Fruit fly (Drosophila melanogaster) whole organism, embryonic: ENCODE measurements around the gene nAChRalpha6.

Experiments used
- C15 ChIP-seq: fragments of 200-800 bp; sonication (Bioruptor generic); IDR thresholded peaks from 3 replicates; pipeline ENCODE4 v1.3.6; 2022; ENCODE audit warnings: missing biosample characterization, missing genetic modification characterization
- CG12299 ChIP-seq: fragments of 200-800 bp; sonication (Bioruptor generic); optimal IDR thresholded peaks from 2 replicates; lab custom pipeline; 2018; ENCODE audit warnings: missing biosample characterization, mild to moderate bottlenecking, missing genetic modification characterization
- CG13624 ChIP-seq: fragments of 200-800 bp; sonication (Bioruptor generic); optimal IDR thresholded peaks from 2 replicates; lab custom pipeline; 2016; ENCODE audit warnings: missing biosample characterization, missing genetic modification characterization
- CG1602 ChIP-seq: fragments of 200-800 bp; sonication (Bioruptor generic); optimal IDR thresholded peaks from 3 replicates; lab custom pipeline; 2016; ENCODE audit warnings: missing biosample characterization, missing genetic modification characterization
- CG17385 ChIP-seq: fragments of 200-800 bp; sonication (Bioruptor generic); optimal IDR thresholded peaks from 3 replicates; lab custom pipeline; 2018; ENCODE audit warnings: missing biosample characterization, mild to moderate bottlenecking, missing genetic modification characterization
- CG18262 ChIP-seq: fragments of 200-800 bp; optimal IDR thresholded peaks from 3 replicates; lab custom pipeline; 2019; ENCODE audit warnings: missing biosample characterization, mild to moderate bottlenecking, missing genetic modification characterization, moderate library complexity
- CG2202 ChIP-seq: fragments of 200-800 bp; sonication (Bioruptor generic); optimal IDR thresholded peaks from 2 replicates; lab custom pipeline; 2018; ENCODE audit warnings: missing biosample characterization, mild to moderate bottlenecking, missing genetic modification characterization
- CG2875 ChIP-seq: fragments of 200-800 bp; sonication (Bioruptor generic); optimal IDR thresholded peaks from 2 replicates; lab custom pipeline; 2017; ENCODE audit warnings: missing biosample characterization, mild to moderate bottlenecking, missing genetic modification characterization, missing genetic modification reagents
- CG3065 ChIP-seq: fragments of 200-800 bp; sonication (Bioruptor generic); optimal IDR thresholded peaks from 2 replicates; lab custom pipeline; 2016; ENCODE audit warnings: missing biosample characterization, missing genetic modification characterization
- CG33213 ChIP-seq: fragments of 200-800 bp; sonication (Bioruptor generic); optimal IDR thresholded peaks from 3 replicates; lab custom pipeline; 2016; ENCODE audit warnings: missing biosample characterization, missing genetic modification characterization
- CG4424 ChIP-seq: fragments of 200-800 bp; sonication (Bioruptor generic); optimal IDR thresholded peaks from 3 replicates; lab custom pipeline; 2016; ENCODE audit warnings: missing biosample characterization, missing genetic modification characterization
- CG4617 ChIP-seq: fragments of 200-800 bp; sonication (Bioruptor generic); optimal IDR thresholded peaks from 3 replicates; lab custom pipeline; 2016; ENCODE audit warnings: missing biosample characterization, missing genetic modification characterization, borderline replicate concordance
- CG4820 ChIP-seq: fragments of 200-800 bp; sonication (Bioruptor generic); optimal IDR thresholded peaks from 3 replicates; lab custom pipeline; 2016; ENCODE audit warnings: missing biosample characterization, missing genetic modification characterization
- CG4854 ChIP-seq: fragments of 200-800 bp; sonication (Bioruptor generic); optimal IDR thresholded peaks from 2 replicates; lab custom pipeline; 2016; ENCODE audit warnings: missing biosample characterization, missing genetic modification characterization, inconsistent platforms
- CG6175 ChIP-seq: fragments of 200-800 bp; sonication (Bioruptor generic); IDR thresholded peaks from 3 replicates; pipeline ENCODE4 v1.3.6; 2022; ENCODE audit warnings: missing biosample characterization, missing genetic modification characterization
- CG6791 ChIP-seq: fragments of 200-800 bp; sonication (Bioruptor generic); IDR thresholded peaks from 3 replicates; pipeline ENCODE4 v1.3.6; 2022; ENCODE audit warnings: missing biosample characterization, missing genetic modification characterization; ENCODE audit not compliant: partially characterized antibody
- CG8359 ChIP-seq: fragments of 200-800 bp; sonication (Bioruptor generic); optimal IDR thresholded peaks from 2 replicates; lab custom pipeline; 2017; ENCODE audit warnings: missing biosample characterization, mild to moderate bottlenecking, missing genetic modification characterization, borderline replicate concordance
- CG9876 ChIP-seq: fragments of 200-800 bp; sonication (Bioruptor generic); optimal IDR thresholded peaks from 2 replicates; lab custom pipeline; 2016; ENCODE audit warnings: missing biosample characterization, missing genetic modification characterization
- CG9932 ChIP-seq: fragments of 200-800 bp; sonication (Bioruptor generic); IDR thresholded peaks from 2 replicates; pipeline ENCODE4 v1.3.6; 2022; ENCODE audit warnings: missing biosample characterization, missing genetic modification characterization
- Dfd ChIP-seq, 2 experiments: fragments of >200 bp; optimal IDR thresholded peaks; 2 replicates each; lab custom pipeline; 2017; ENCODE audit warnings: missing biosample characterization in 2 of 2, missing genetic modification characterization in 2 of 2
- Dll ChIP-seq: fragments of 200-800 bp; sonication (Bioruptor generic); IDR thresholded peaks from 4 replicates; pipeline ENCODE4 v1.3.6; 2022; ENCODE audit warnings: missing biosample characterization, missing genetic modification characterization; ENCODE audit not compliant: partially characterized antibody
- Eip74EF ChIP-seq, 2 experiments: fragments of 200-800 bp in 1 of 2; fragments of >200 bp in 1 of 2; sonication (Bioruptor generic) in 1 of 2; optimal IDR thresholded peaks; 2 replicates each; lab custom pipeline; 2017 to 2019; ENCODE audit warnings: missing biosample characterization in 2 of 2, missing genetic modification characterization in 2 of 2, mild to moderate bottlenecking in 1 of 2, moderate library complexity in 1 of 2
- Ets97D ChIP-seq: fragments of 200-800 bp; sonication (Bioruptor generic); optimal IDR thresholded peaks from 3 replicates; lab custom pipeline; 2016; ENCODE audit warnings: missing biosample characterization, missing genetic modification characterization
- HLHmδ ChIP-seq: fragments of 200-800 bp; sonication (Bioruptor generic); optimal IDR thresholded peaks from 2 replicates; lab custom pipeline; 2018; ENCODE audit warnings: missing biosample characterization, mild to moderate bottlenecking, missing genetic modification characterization, moderate library complexity
- Hr51 ChIP-seq, 2 experiments: fragments of 200-800 bp; sonication (Bioruptor generic); optimal IDR thresholded peaks; 2 replicates in 1 of 2; 3 replicates in 1 of 2; lab custom pipeline; 2016 to 2018; ENCODE audit warnings: missing biosample characterization in 2 of 2, missing genetic modification characterization in 2 of 2, mild to moderate bottlenecking in 1 of 2, moderate library complexity in 1 of 2
- Lpt ChIP-seq: fragments of >200 bp; optimal IDR thresholded peaks from 2 replicates; lab custom pipeline; 2018; ENCODE audit warnings: missing biosample characterization, missing genetic modification characterization
- MTF-1 ChIP-seq: fragments of 200-800 bp; sonication (Bioruptor generic); optimal IDR thresholded peaks from 2 replicates; lab custom pipeline; 2018; ENCODE audit warnings: missing biosample characterization, mild to moderate bottlenecking, missing genetic modification characterization, borderline replicate concordance
- Opbp ChIP-seq: fragments of 200-800 bp; sonication (Bioruptor generic); IDR thresholded peaks from 3 replicates; pipeline ENCODE4 v1.3.6; 2022; ENCODE audit warnings: missing biosample characterization, missing genetic modification characterization; ENCODE audit not compliant: partially characterized antibody
- Pdp1 ChIP-seq, 2 experiments: fragments of 200-800 bp; sonication (Bioruptor generic); optimal IDR thresholded peaks; 3 replicates each; lab custom pipeline; 2016; ENCODE audit warnings: missing biosample characterization in 2 of 2, missing genetic modification characterization in 2 of 2, mild to moderate bottlenecking in 1 of 2, moderate library complexity in 1 of 2
- Poxn ChIP-seq: fragments of 200-800 bp; sonication (Bioruptor generic); IDR thresholded peaks from 2 replicates; pipeline ENCODE4 v1.3.6; 2022; ENCODE audit warnings: missing biosample characterization, missing genetic modification characterization
- Tbp ChIP-seq: fragments of >200 bp; optimal IDR thresholded peaks from 2 replicates; lab custom pipeline; 2018; ENCODE audit warnings: missing biosample characterization, missing genetic modification characterization
- fd3F ChIP-seq: fragments of 200-800 bp; sonication (Bioruptor generic); optimal IDR thresholded peaks from 2 replicates; lab custom pipeline; 2018; ENCODE audit warnings: missing biosample characterization, mild to moderate bottlenecking, missing genetic modification characterization, moderate library complexity
- grau ChIP-seq: fragments of 200-800 bp; optimal IDR thresholded peaks from 3 replicates; lab custom pipeline; 2019; ENCODE audit warnings: missing biosample characterization, mild to moderate bottlenecking, missing genetic modification characterization, moderate library complexity
- gt ChIP-seq: fragments of 200-800 bp; sonication (Bioruptor generic); IDR thresholded peaks from 2 replicates; pipeline ENCODE4 v1.3.6; 2022; ENCODE audit warnings: missing biosample characterization, missing genetic modification characterization
- ham ChIP-seq: fragments of 200-800 bp; sonication (Bioruptor generic); IDR thresholded peaks from 2 replicates; pipeline ENCODE4 v1.3.6; 2022; ENCODE audit warnings: missing biosample characterization, missing genetic modification characterization
- her ChIP-seq: fragments of 200-800 bp; sonication (Bioruptor generic); optimal IDR thresholded peaks from 2 replicates; lab custom pipeline; 2016; ENCODE audit warnings: missing biosample characterization, missing genetic modification characterization
- knrl ChIP-seq: fragments of 200-800 bp; sonication (Bioruptor generic); IDR thresholded peaks from 3 replicates; pipeline ENCODE4 v1.3.6; 2022; ENCODE audit warnings: missing biosample characterization, missing genetic modification characterization; ENCODE audit not compliant: partially characterized antibody
- lilli ChIP-seq: fragments of 200-800 bp; sonication (Bioruptor generic); optimal IDR thresholded peaks from 3 replicates; lab custom pipeline; 2016; ENCODE audit warnings: missing biosample characterization, missing genetic modification characterization
- nmo ChIP-seq: fragments of 200-800 bp; sonication (Bioruptor generic); optimal IDR thresholded peaks from 2 replicates; lab custom pipeline; 2018; ENCODE audit warnings: missing biosample characterization, mild to moderate bottlenecking, missing genetic modification characterization, moderate library complexity
- nom ChIP-seq: fragments of 200-800 bp; sonication (Bioruptor generic); optimal IDR thresholded peaks from 2 replicates; lab custom pipeline; 2017; ENCODE audit warnings: missing biosample characterization, missing genetic modification characterization, mild to moderate bottlenecking, moderate library complexity, missing genetic modification reagents
- odd ChIP-seq: fragments of 200-800 bp; sonication (Bioruptor generic); optimal IDR thresholded peaks from 2 replicates; lab custom pipeline; 2017; ENCODE audit warnings: missing biosample characterization, mild to moderate bottlenecking, missing genetic modification characterization
- run ChIP-seq: fragments of 200-800 bp; sonication (Bioruptor generic); optimal IDR thresholded peaks from 3 replicates; lab custom pipeline; 2018; ENCODE audit warnings: missing biosample characterization, mild to moderate bottlenecking, missing genetic modification characterization
- sob ChIP-seq: fragments of 200-800 bp; sonication (Bioruptor generic); IDR thresholded peaks from 2 replicates; pipeline ENCODE4 v1.3.6; 2022; ENCODE audit warnings: missing biosample characterization, missing genetic modification characterization
- sqz ChIP-seq: fragments of 200-800 bp; sonication (Bioruptor generic); optimal IDR thresholded peaks from 3 replicates; lab custom pipeline; 2018; ENCODE audit warnings: missing biosample characterization, mild to moderate bottlenecking, missing genetic modification characterization
- tio ChIP-seq: fragments of 200-800 bp; sonication (Bioruptor generic); optimal IDR thresholded peaks from 2 replicates; lab custom pipeline; 2017; ENCODE audit warnings: missing biosample characterization, missing genetic modification characterization, inconsistent platforms
- twi ChIP-seq: fragments of 200-800 bp; optimal IDR thresholded peaks from 2 replicates; lab custom pipeline; 2019; ENCODE audit warnings: missing biosample characterization, mild to moderate bottlenecking, missing genetic modification characterization, moderate library complexity
- vfl ChIP-seq: fragments of 200-800 bp; sonication (Bioruptor generic); optimal IDR thresholded peaks from 2 replicates; lab custom pipeline; 2016; ENCODE audit warnings: missing biosample characterization, missing genetic modification characterization
- vnd ChIP-seq: fragments of 200-800 bp; sonication (Bioruptor generic); IDR thresholded peaks from 3 replicates; pipeline ENCODE4 v1.3.6; 2022; ENCODE audit warnings: missing biosample characterization, missing genetic modification characterization; ENCODE audit not compliant: partially characterized antibody
- wor ChIP-seq: fragments of 200-800 bp; sonication (Bioruptor generic); IDR thresholded peaks from 2 replicates; pipeline ENCODE4 v1.3.6; 2022; ENCODE audit warnings: missing biosample characterization, missing genetic modification characterization
- zfh1 ChIP-seq: fragments of 200-800 bp; sonication (Bioruptor generic); IDR thresholded peaks from 3 replicates; pipeline ENCODE4 v1.3.6; 2022; ENCODE audit warnings: missing biosample characterization, missing genetic modification characterization

Gene nAChRalpha6

dm6 chr2L:9908468-9908967 is 22.5 kb upstream of the nAChRalpha6 start, which contains the start of gene CG13124 (continued):
- TF ChIP-seq sqz (GFP tag; lab: Kevin White, UChicago): no peak
- TF ChIP-seq twi (tag; lab: Kevin White, UChicago): no peak
- no peak for TF ChIP-seq tio (GFP tag; lab: Kevin White, UChicago)
- no peak for TF ChIP-seq MTF-1
- no peak for TF ChIP-seq Lpt (GFP tag; lab: Kevin White, UChicago)
- TF ChIP-seq Poxn (GFP tag; lab: Robert Waterston, UW): no peak
- TF ChIP-seq CG6791: no peak
- no peak for TF ChIP-seq gt (GFP tag; lab: Robert Waterston, UW)
- no peak for TF ChIP-seq Tbp
- no peak for TF ChIP-seq vnd (GFP tag; lab: Robert Waterston, UW)
- no peak for TF ChIP-seq Opbp (GFP tag; lab: Robert Waterston, UW)
- TF ChIP-seq wor: no peak
- TF ChIP-seq Dll (GFP tag; lab: Robert Waterston, UW): no peak
- no peak for TF ChIP-seq CG4854 (GFP tag; lab: Kevin White, UChicago)
- TF ChIP-seq ham (GFP tag; lab: Robert Waterston, UW): no peak
- peak in 1 of 2 experiments; percentile 60 for TF ChIP-seq Pdp1 (GFP tag; optimal IDR thresholded peaks at IDR 0.05; lab: Kevin White, UChicago)
- TF ChIP-seq fd3F (GFP tag; lab: Kevin White, UChicago): no peak
- peak; percentile 22 for TF ChIP-seq CG13624 (GFP tag; lab: Kevin White, UChicago)
- TF ChIP-seq CG8359: no peak
- no peak for TF ChIP-seq CG3065 (GFP tag; lab: Kevin White, UChicago)
- no peak for TF ChIP-seq CG2875 (GFP tag; lab: Kevin White, UChicago)
- TF ChIP-seq CG2202 (tag; lab: Kevin White, UChicago): no peak
- TF ChIP-seq run (tag; lab: Kevin White, UChicago): no peak
- peak; percentile 21 for TF ChIP-seq her (GFP tag; lab: Kevin White, UChicago)
- no peak for TF ChIP-seq C15 (GFP tag; lab: Robert Waterston, UW)
- peak; percentile 61 for TF ChIP-seq nom (GFP tag; lab: Kevin White, UChicago)
- TF ChIP-seq sob: no peak
- TF ChIP-seq Eip74EF (GFP tag; optimal IDR thresholded peaks at IDR 0.05; lab: Kevin White, UChicago): no peak
- no peak for TF ChIP-seq CG18262 (tag; lab: Kevin White, UChicago)
- TF ChIP-seq CG33213 (GFP tag; lab: Kevin White, UChicago): no peak
- TF ChIP-seq CG12299 (tag; lab: Kevin White, UChicago): peak; percentile 8
- peak; percentile 59 for TF ChIP-seq lilli
- no peak for TF ChIP-seq odd
- no peak for TF ChIP-seq CG4820 (GFP tag; lab: Kevin White, UChicago)
- no peak for TF ChIP-seq CG4617 (GFP tag; lab: Kevin White, UChicago)
- peak; percentile 32 for TF ChIP-seq grau (tag; lab: Kevin White, UChicago)
- peak; percentile 58 for TF ChIP-seq CG17385 (GFP tag; lab: Kevin White, UChicago)
- no peak for TF ChIP-seq nmo (GFP tag; lab: Kevin White, UChicago)
- TF ChIP-seq knrl (GFP tag; lab: Robert Waterston, UW): no peak
- TF ChIP-seq vfl (GFP tag; lab: Kevin White, UChicago): no peak
- no peak for TF ChIP-seq Dfd (GFP tag; optimal IDR thresholded peaks at IDR 0.05; lab: Kevin White, UChicago)
- no peak for TF ChIP-seq Ets97D
- no peak for TF ChIP-seq HLHmδ (GFP tag; lab: Kevin White, UChicago)
- TF ChIP-seq CG1602 (GFP tag; lab: Kevin White, UChicago): no peak
- TF ChIP-seq CG9876 (GFP tag; lab: Kevin White, UChicago): no peak
- no peak for TF ChIP-seq zfh1
- TF ChIP-seq CG4424: no peak
- peak in 1 of 2 experiments; percentile 27 for TF ChIP-seq Hr51 (GFP tag; optimal IDR thresholded peaks at IDR 0.05; lab: Kevin White, UChicago)
- TF ChIP-seq CG6175 (GFP tag; lab: Robert Waterston, UW): no peak
- peak; percentile 53 for TF ChIP-seq CG9932
